Fruit fly (Drosophila melanogaster): ENCODE data around the gene CG31678.

Gene CG31678

DNA sequence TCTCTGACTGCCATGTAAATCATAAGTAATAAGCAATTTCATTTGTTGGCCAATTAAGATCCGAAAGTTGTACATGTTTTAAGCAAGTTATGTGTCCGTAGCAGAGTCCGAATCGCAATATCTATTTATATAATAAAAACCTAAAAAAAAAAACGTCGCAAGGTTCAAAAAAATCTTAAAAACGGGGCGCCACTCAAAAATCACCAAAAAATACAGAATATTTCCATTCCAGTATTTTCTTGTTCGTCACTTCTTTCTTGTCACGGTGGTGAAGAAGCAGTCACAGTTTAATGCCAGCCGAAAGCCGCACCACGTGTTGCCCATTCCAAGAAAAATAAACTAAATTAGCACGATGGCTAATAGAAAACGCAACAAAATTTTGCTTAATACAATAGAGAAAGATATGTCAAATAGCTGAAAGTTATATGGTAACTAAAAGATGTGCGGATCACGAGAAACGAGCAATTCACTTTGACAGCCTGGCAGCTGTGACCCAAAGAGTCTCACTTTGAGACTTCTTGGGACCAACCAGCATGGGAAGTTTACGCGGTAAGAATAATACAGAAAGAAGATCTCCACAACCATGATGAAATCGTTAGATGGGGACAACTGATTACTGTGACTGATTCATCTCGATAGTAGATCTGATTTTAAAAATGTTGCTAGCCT lies 28.4 kb downstream of the CG31678 start (continued):
- TF ChIP-seq onecut (GFP tag; IDR thresholded peaks at IDR 0.05), result no peak
- TF ChIP-seq bbx (GFP tag; IDR thresholded peaks at IDR 0.05; ENCODE audit: partially characterized antibody), result no peak
- peak in 1 of 2 experiments; percentile 90 for TF ChIP-seq Pdp1 (GFP tag; optimal IDR thresholded peaks at IDR 0.05)
- peak; percentile 91 for TF ChIP-seq gfzf (GFP tag; optimal IDR thresholded peaks at IDR 0.05)
- no peak for TF ChIP-seq ind (GFP tag; optimal IDR thresholded peaks at IDR 0.05)
- peak; percentile 7 for TF ChIP-seq CG13624 (GFP tag; optimal IDR thresholded peaks at IDR 0.05)
- TF ChIP-seq CG18764 (GFP tag; optimal IDR thresholded peaks at IDR 0.05), result no peak
- no peak for TF ChIP-seq CG12942 (GFP tag; optimal IDR thresholded peaks at IDR 0.05)
- TF ChIP-seq CG7271 (tag; optimal IDR thresholded peaks at IDR 0.05), result no peak
- no peak for TF ChIP-seq CG3726 (GFP tag; IDR thresholded peaks at IDR 0.05)
- no peak for TF ChIP-seq HmgD (GFP tag; optimal IDR thresholded peaks at IDR 0.05)
- no peak for TF ChIP-seq pan (optimal IDR thresholded peaks at IDR 0.05)
- TF ChIP-seq pan (GFP tag; optimal IDR thresholded peaks at IDR 0.05 in 1 of 2, IDR thresholded peaks at IDR 0.05 in 1 of 2), result no peak
- no peak for TF ChIP-seq CG8944 (GFP tag; optimal IDR thresholded peaks at IDR 0.05)
- TF ChIP-seq gt (GFP tag; IDR thresholded peaks at IDR 0.05), result no peak
- TF ChIP-seq zf30C (GFP tag; optimal IDR thresholded peaks at IDR 0.05), result peak; percentile 44
- peak; percentile 84 for TF ChIP-seq Max (GFP tag; optimal IDR thresholded peaks at IDR 0.05)
- no peak for TF ChIP-seq psq (GFP tag; optimal IDR thresholded peaks at IDR 0.05)
- no peak for TF ChIP-seq jing (GFP tag; optimal IDR thresholded peaks at IDR 0.05)
- TF ChIP-seq CG1603 (tag; optimal IDR thresholded peaks at IDR 0.05), result peak; percentile 42
- peak; percentile 55 for TF ChIP-seq Ets97D (GFP tag; optimal IDR thresholded peaks at IDR 0.05)
- TF ChIP-seq dm (GFP tag; optimal IDR thresholded peaks at IDR 0.05), result peak; percentile 96
- TF ChIP-seq TFAM (GFP tag; optimal IDR thresholded peaks at IDR 0.05), result no peak
- TF ChIP-seq B-H2 (GFP tag; optimal IDR thresholded peaks at IDR 0.05), result no peak
- TF ChIP-seq Vsx1 (GFP tag; optimal IDR thresholded peaks at IDR 0.05), result no peak
- no peak for TF ChIP-seq CG11560 (tag; IDR thresholded peaks at IDR 0.05)
- TF ChIP-seq CG34376 (GFP tag; optimal IDR thresholded peaks at IDR 0.05), result no peak
- TF ChIP-seq CG6254 (GFP tag; optimal IDR thresholded peaks at IDR 0.05), result no peak
- TF ChIP-seq seq (GFP tag; IDR thresholded peaks at IDR 0.05), result no peak
- TF ChIP-seq Six4 (GFP tag; optimal IDR thresholded peaks at IDR 0.05), result no peak
- no peak for TF ChIP-seq unc-4 (GFP tag; IDR thresholded peaks at IDR 0.05; ENCODE audit: partially characterized antibody)
- no peak for TF ChIP-seq CG15073 (GFP tag; optimal IDR thresholded peaks at IDR 0.05)
- no peak for TF ChIP-seq C15 (GFP tag; IDR thresholded peaks at IDR 0.05)
- no peak for TF ChIP-seq Aef1 (GFP tag; IDR thresholded peaks at IDR 0.05)
- TF ChIP-seq sisA (GFP tag; IDR thresholded peaks at IDR 0.05), result no peak
- no peak for TF ChIP-seq nerfin-2 (GFP tag; IDR thresholded peaks at IDR 0.05; ENCODE audit: partially characterized antibody)
- TF ChIP-seq sob (GFP tag; IDR thresholded peaks at IDR 0.05), result no peak
- no peak for TF ChIP-seq ken (GFP tag; IDR thresholded peaks at IDR 0.05)
- peak; percentile 58 for TF ChIP-seq stwl (tag; optimal IDR thresholded peaks at IDR 0.05)
- TF ChIP-seq disco-r (GFP tag; optimal IDR thresholded peaks at IDR 0.05), result no peak
- TF ChIP-seq CG9932 (GFP tag; IDR thresholded peaks at IDR 0.05), result no peak
- TF ChIP-seq CG14050 (GFP tag; IDR thresholded peaks at IDR 0.05), result no peak
- no peak for TF ChIP-seq CG7745 (tag; optimal IDR thresholded peaks at IDR 0.05)
- no peak for TF ChIP-seq CG10321 (GFP tag; IDR thresholded peaks at IDR 0.05)
- no peak for TF ChIP-seq NFAT (GFP tag; IDR thresholded peaks at IDR 0.05)
- no peak for TF ChIP-seq yki (optimal IDR thresholded peaks at IDR 0.05)
- TF ChIP-seq CG2875 (GFP tag; optimal IDR thresholded peaks at IDR 0.05), result no peak
- no peak for TF ChIP-seq CG13123 (GFP tag; optimal IDR thresholded peaks at IDR 0.05)
- no peak for TF ChIP-seq NK7.1 (GFP tag; optimal IDR thresholded peaks at IDR 0.05)
- peak; percentile 21 for TF ChIP-seq CoRest (tag; optimal IDR thresholded peaks at IDR 0.05)
- TF ChIP-seq CG9215 (GFP tag; IDR thresholded peaks at IDR 0.05), result no peak
- no peak for TF ChIP-seq PHDP (tag; optimal IDR thresholded peaks at IDR 0.05)

Data from whole organism, embryonic.